Worm (Caenorhabditis elegans): ENCODE results near the gene C05D12.1.

DNA sequence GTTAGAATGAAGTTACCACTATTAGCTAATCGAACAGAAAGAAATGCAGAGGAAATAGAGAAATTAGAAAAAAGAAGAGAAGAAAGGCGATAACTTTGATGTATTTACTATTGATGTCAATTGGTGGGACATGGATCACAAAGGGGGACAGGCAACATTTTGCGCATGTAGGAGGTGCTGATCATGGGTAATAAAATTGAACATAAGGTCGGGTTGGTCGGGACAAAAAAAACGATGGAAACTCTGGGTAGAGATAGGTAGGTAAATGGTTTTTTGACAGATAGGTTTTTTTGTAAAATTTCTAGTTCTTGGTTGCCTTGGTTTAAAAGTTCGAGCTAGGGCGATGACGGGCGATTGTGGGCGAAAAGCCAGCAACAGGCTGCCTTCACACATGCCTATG, 24.7 kb downstream of the C05D12.1 start, which contains the start of gene shn-1:
- TF ChIP-seq nhr-10 (tag; optimal IDR thresholded peaks at IDR 0.05) (no peak), lin-39 (tag; optimal IDR thresholded peaks at IDR 0.05) (no peak), lin-13 (GFP tag; optimal IDR thresholded peaks at IDR 0.05) (no peak), skn-1 (tag; optimal IDR thresholded peaks at IDR 0.05) (no peak), unc-39 (tag; optimal IDR thresholded peaks at IDR 0.05) (no peak), unc-55 (GFP tag; optimal IDR thresholded peaks at IDR 0.05) (no peak)

All from whole organism, L2 larva.